Worm (Caenorhabditis elegans) whole organism, L3 larva: ENCODE measurements around the gene pals-33.

ENCODE experiments used
- aly-2 ChIP-seq: fragments of 150-350 bp; optimal IDR thresholded peaks from 2 replicates; lab custom pipeline; 2014; ENCODE audit warnings: missing biosample characterization, missing genetic modification characterization
- ama-1 ChIP-seq: fragments of 150-350 bp; optimal IDR thresholded peaks from 2 replicates; lab custom pipeline; 2018
- ceh-82 ChIP-seq: fragments of 150-350 bp; optimal IDR thresholded peaks from 2 replicates; lab custom pipeline; 2014; ENCODE audit warnings: missing biosample characterization, missing genetic modification characterization
- egl-27 ChIP-seq: sonication (generic microtip); optimal IDR thresholded peaks from 4 replicates; lab custom pipeline; 2017; ENCODE audit warnings: missing biosample characterization, missing genetic modification reagents, missing genetic modification characterization
- elt-2 ChIP-seq: sonication (generic microtip); optimal IDR thresholded peaks from 2 replicates; lab custom pipeline; 2016; ENCODE audit warnings: missing genetic modification reagents, mild to moderate bottlenecking, missing genetic modification characterization, missing compliant biosample characterization
- lin-39 ChIP-seq: fragments of 150-350 bp; optimal IDR thresholded peaks from 2 replicates; lab custom pipeline; 2018; ENCODE audit warnings: missing biosample characterization, missing genetic modification reagents, missing genetic modification characterization
- nhr-43 ChIP-seq: sonication (generic microtip); optimal IDR thresholded peaks from 2 replicates; lab custom pipeline; 2016; ENCODE audit warnings: mild to moderate bottlenecking, missing genetic modification characterization, missing compliant biosample characterization; ENCODE audit not compliant: poor library complexity, severe bottlenecking
- nhr-76 ChIP-seq: fragments of 150-350 bp; sonication (generic microtip); optimal IDR thresholded peaks from 5 replicates; lab custom pipeline; 2014; ENCODE audit warnings: missing biosample characterization, missing genetic modification characterization
- pha-4 ChIP-seq: fragments of 150-350 bp; optimal IDR thresholded peaks from 2 replicates; lab custom pipeline; 2014; ENCODE audit warnings: missing biosample characterization, missing genetic modification reagents, missing genetic modification characterization
- skn-1 ChIP-seq: fragments of 150-350 bp; optimal IDR thresholded peaks from 2 replicates; lab custom pipeline; 2014; ENCODE audit warnings: missing biosample characterization, missing genetic modification characterization
- ztf-4 ChIP-seq: fragments of 150-350 bp; optimal IDR thresholded peaks from 2 replicates; lab custom pipeline; 2014; ENCODE audit warnings: missing biosample characterization, missing genetic modification characterization

DNA sequence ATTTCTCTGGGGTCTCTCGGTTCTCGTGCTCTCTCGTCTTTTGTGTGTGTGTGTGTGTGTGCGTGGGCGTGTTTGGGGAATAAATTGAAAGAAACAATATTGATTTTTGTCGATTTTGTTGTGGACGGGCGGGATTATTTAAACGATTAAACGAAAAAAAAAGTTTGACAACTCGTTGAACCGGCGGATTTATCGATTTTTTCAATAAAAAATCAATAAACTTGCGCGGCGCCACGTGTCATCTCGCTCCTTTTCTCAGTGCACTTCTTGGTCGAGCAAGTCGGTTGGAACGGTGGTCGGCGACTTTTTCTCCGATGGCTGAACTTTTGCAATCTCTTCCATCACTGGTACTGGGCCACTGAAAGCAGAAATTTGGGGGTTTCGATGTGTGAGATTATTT is 39.8 kb downstream of the pals-33 start:
- TF ChIP-seq elt-2 (tag; lab: Kevin White, UChicago) (no peak), ceh-82 (no peak), nhr-43 (no peak), aly-2 (tag; lab: Kevin White, UChicago) (no peak), egl-27 (tag; lab: Kevin White, UChicago) (no peak), nhr-76 (tag; lab: Kevin White, UChicago) (no peak), ama-1 (lab: Kevin White, UChicago) (no peak), skn-1 (no peak), pha-4 (tag; lab: Kevin White, UChicago) (no peak), lin-39 (tag; lab: Kevin White, UChicago) (no peak), ztf-4 (no peak)
